Worm (Caenorhabditis elegans) whole organism, young adult: ENCODE data around the gene crn-6.
A peak's percentile ranks its signal among the peaks of the same experiment; 100 is the strongest.

Source experiments
- F49E8.2 ChIP-seq: sonication (generic microtip); optimal IDR thresholded peaks from 3 replicates; lab custom pipeline; 2017; ENCODE audit warnings: missing genetic modification characterization, mild to moderate bottlenecking, missing compliant biosample characterization, antibody characterized with exemption, moderate library complexity; ENCODE audit not compliant: insufficient read depth
- T26A5.8 ChIP-seq: sonication (generic microtip); optimal IDR thresholded peaks from 2 replicates; lab custom pipeline; 2016; ENCODE audit warnings: missing genetic modification characterization, missing compliant biosample characterization
- ama-1 ChIP-seq, 3 experiments: fragments of 150-350 bp in 1 of 3; sonication (generic microtip) in 2 of 3; optimal IDR thresholded peaks; 2 replicates each; lab custom pipeline; 2014 to 2018; ENCODE audit warnings: missing biosample characterization in 2 of 3, missing genetic modification characterization in 2 of 3, missing genetic modification reagents in 2 of 3
- die-1 ChIP-seq: sonication (generic microtip); optimal IDR thresholded peaks from 2 replicates; lab custom pipeline; 2016; ENCODE audit warnings: missing genotype, mild to moderate bottlenecking, missing genetic modification characterization, missing compliant biosample characterization
- dox-1 ChIP-seq: fragments of 200-800 bp; sonication (Bioruptor generic); IDR thresholded peaks from 2 replicates; pipeline ENCODE4 v1.3.6; 2022; ENCODE audit warnings: missing genetic modification reagents, missing genetic modification characterization, missing compliant biosample characterization
- efl-1 ChIP-seq: fragments of 150-350 bp; optimal IDR thresholded peaks from 2 replicates; lab custom pipeline; 2014; ENCODE audit warnings: missing biosample characterization, missing genetic modification reagents, missing genetic modification characterization
- lsy-27 ChIP-seq: sonication (generic microtip); optimal IDR thresholded peaks from 2 replicates; lab custom pipeline; 2017; ENCODE audit warnings: missing genetic modification characterization, mild to moderate bottlenecking, missing compliant biosample characterization, antibody characterized with exemption, missing genotype, borderline replicate concordance; ENCODE audit not compliant: insufficient read depth
- madf-3 ChIP-seq: fragments of 200-800 bp; sonication (Bioruptor generic); IDR thresholded peaks from 2 replicates; pipeline ENCODE4 v1.3.6; 2022; ENCODE audit warnings: missing genetic modification reagents, missing genetic modification characterization, missing compliant biosample characterization
- mxl-1 ChIP-seq: sonication (generic microtip); optimal IDR thresholded peaks from 2 replicates; lab custom pipeline; 2016; ENCODE audit warnings: missing genetic modification characterization, missing compliant biosample characterization
- nfya-1 ChIP-seq: sonication (generic microtip); optimal IDR thresholded peaks from 2 replicates; lab custom pipeline; 2017; ENCODE audit warnings: antibody characterized with exemption, missing compliant biosample characterization, missing genetic modification characterization, borderline replicate concordance; ENCODE audit not compliant: insufficient read depth
- snpc-4 ChIP-seq, 5 experiments: fragments of 150-350 bp in 1 of 5; sonication (generic microtip) in 4 of 5; optimal IDR thresholded peaks; 2 replicates each; lab custom pipeline; 2014 to 2018; ENCODE audit warnings: missing genetic modification characterization in 5 of 5, missing biosample characterization in 3 of 5, antibody characterized with exemption in 2 of 5, mild to moderate bottlenecking in 2 of 5, missing compliant biosample characterization in 2 of 5, missing genotype in 2 of 5, moderate library complexity in 2 of 5, missing genetic modification reagents in 1 of 5
- unc-130 ChIP-seq: sonication (generic microtip); optimal IDR thresholded peaks from 2 replicates; lab custom pipeline; 2016; ENCODE audit warnings: missing genetic modification reagents, missing genetic modification characterization, missing compliant biosample characterization
- unc-62 ChIP-seq: fragments of 150-350 bp; optimal IDR thresholded peaks from 2 replicates; lab custom pipeline; 2014; ENCODE audit warnings: missing biosample characterization, missing genetic modification reagents, missing genetic modification characterization
- ztf-18 ChIP-seq: sonication (generic microtip); optimal IDR thresholded peaks from 2 replicates; lab custom pipeline; 2016; ENCODE audit warnings: missing genotype, mild to moderate bottlenecking, missing genetic modification characterization, missing compliant biosample characterization

DNA sequence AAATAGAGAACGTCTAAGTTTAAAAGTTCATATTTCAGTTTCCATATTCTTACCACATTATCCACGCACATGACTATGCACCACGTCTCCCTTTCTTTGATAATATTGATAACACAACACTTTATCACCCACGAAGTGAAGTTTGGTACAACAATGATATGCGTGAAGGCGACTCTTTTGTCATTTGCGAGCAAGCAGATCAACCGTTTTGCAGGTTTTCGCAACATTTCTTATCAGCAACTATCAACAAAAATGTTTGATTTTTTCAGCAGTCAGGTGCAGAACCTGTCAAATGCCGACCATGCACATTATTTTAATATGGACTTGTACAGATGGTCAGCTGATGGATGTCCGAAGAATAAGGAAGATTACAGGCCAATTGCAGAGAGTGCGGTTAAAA, 40.5 kb upstream of the crn-6 start:
- TF ChIP-seq dox-1 (GFP tag; lab: Robert Waterston, UW): peak; percentile 65
- TF ChIP-seq lsy-27 (tag; lab: Kevin White, UChicago): no peak
- no peak for TF ChIP-seq unc-130 (GFP tag; lab: Kevin White, UChicago)
- no peak for TF ChIP-seq efl-1 (GFP tag; lab: Kevin White, UChicago)
- TF ChIP-seq ztf-18 (tag; lab: Kevin White, UChicago): no peak
- no peak for TF ChIP-seq F49E8.2 (tag; lab: Kevin White, UChicago)
- no peak for TF ChIP-seq die-1
- TF ChIP-seq mxl-1 (tag; lab: Kevin White, UChicago): no peak
- TF ChIP-seq nfya-1 (tag; lab: Kevin White, UChicago): no peak
- peak; percentile 12 for TF ChIP-seq unc-62 (GFP tag; lab: Kevin White, UChicago)
- TF ChIP-seq madf-3 (GFP tag; lab: Robert Waterston, UW): no peak
- TF ChIP-seq T26A5.8: no peak
- TF ChIP-seq snpc-4 (GFP tag; optimal IDR thresholded peaks at IDR 0.05; lab: Kevin White, UChicago): no peak
- no peak for TF ChIP-seq snpc-4 (tag; optimal IDR thresholded peaks at IDR 0.05; lab: Kevin White, UChicago)
- no peak for TF ChIP-seq ama-1 (optimal IDR thresholded peaks at IDR 0.05; lab: Kevin White, UChicago)
- no peak for TF ChIP-seq ama-1 (GFP tag; optimal IDR thresholded peaks at IDR 0.05; lab: Kevin White, UChicago)
